Worm (Caenorhabditis elegans): ENCODE measurements around the gene coh-1.
A peak's percentile ranks its signal among the peaks of the same experiment; 100 is the strongest.

coh-1 gene

DNA sequence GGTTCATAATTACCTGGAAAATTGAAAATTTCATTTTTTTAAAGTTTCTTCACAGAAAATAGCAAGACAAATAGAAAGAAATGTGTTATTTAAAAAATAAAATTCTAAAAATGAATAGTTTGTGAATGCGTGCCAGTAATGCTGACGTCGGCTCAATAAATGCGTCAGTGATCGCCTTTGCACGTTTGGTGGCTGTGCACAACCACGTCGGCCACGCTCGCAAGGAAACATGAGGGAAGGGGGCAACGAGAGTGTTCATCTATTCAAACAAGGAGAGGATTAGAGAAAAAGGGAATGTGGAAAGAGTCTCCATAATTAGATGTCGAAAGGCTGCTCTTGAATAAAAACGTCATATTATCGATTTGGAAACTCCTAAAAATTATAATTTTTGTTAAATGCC is 26.2 kb upstream of the coh-1 start, which contains the start of gene uggt-1:
Gene uggt-1 (minus strand): TSS at position 13 of the 400 bp plus-strand sequence.
- peak; percentile 85 for TF ChIP-seq F13C5.2 (tag; optimal IDR thresholded peaks at IDR 0.05)
- TF ChIP-seq flt-1 (GFP tag; IDR thresholded peaks at IDR 0.05), result peak; percentile 26; the same call in 1 of the 2 replicates
- TF ChIP-seq hmg-4 (GFP tag; optimal IDR thresholded peaks at IDR 0.05), result peak; percentile 83
- no peak for TF ChIP-seq aly-1 (tag; optimal IDR thresholded peaks at IDR 0.05)
- no peak for TF ChIP-seq tbx-37 (GFP tag; conservative IDR thresholded peaks at IDR 0.05)
- no peak for TF ChIP-seq tbx-11 (GFP tag; IDR thresholded peaks at IDR 0.05)
- TF ChIP-seq ceh-36 (tag; optimal IDR thresholded peaks at IDR 0.05), result peak; percentile 64
- peak; percentile 71 for TF ChIP-seq sea-1 (GFP tag; conservative IDR thresholded peaks at IDR 0.05)

DNA sequence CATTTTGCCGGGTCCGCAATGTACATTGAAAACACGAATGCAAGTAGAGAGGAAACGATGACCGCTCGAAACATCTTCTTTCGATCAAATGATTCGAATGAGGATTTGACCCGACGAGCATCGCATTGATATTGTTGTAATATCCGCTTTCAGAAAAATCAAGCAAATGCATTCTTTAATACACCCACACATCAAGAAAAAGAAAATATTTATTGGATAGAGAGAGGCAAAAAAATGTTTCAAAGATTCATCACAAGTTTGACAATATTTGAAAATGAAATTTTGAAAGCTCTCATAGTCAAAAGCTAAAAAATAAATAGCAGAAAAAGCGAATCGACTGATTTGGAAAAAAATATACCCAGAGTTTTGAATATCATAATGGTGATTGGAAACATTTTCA is 20.7 kb upstream of the coh-1 start, which contains the start of gene try-14:
Gene try-14 (minus strand): TSS at position 101 of the 400 bp plus-strand sequence.
- no peak for TF ChIP-seq F13C5.2 (tag; optimal IDR thresholded peaks at IDR 0.05)
- TF ChIP-seq hnd-1 (tag; optimal IDR thresholded peaks at IDR 0.05), result no peak
- no peak for TF ChIP-seq ama-1 (optimal IDR thresholded peaks at IDR 0.05)
- no peak for TF ChIP-seq aly-1 (tag; optimal IDR thresholded peaks at IDR 0.05)
- TF ChIP-seq tbx-37 (GFP tag; conservative IDR thresholded peaks at IDR 0.05), result no peak
- TF ChIP-seq tbx-11 (GFP tag; IDR thresholded peaks at IDR 0.05), result no peak
- no peak for TF ChIP-seq ceh-36 (tag; optimal IDR thresholded peaks at IDR 0.05)
- TF ChIP-seq sea-1 (GFP tag; conservative IDR thresholded peaks at IDR 0.05), result no peak
- TF ChIP-seq ceh-13 (GFP tag; optimal IDR thresholded peaks at IDR 0.05), result no peak

DNA sequence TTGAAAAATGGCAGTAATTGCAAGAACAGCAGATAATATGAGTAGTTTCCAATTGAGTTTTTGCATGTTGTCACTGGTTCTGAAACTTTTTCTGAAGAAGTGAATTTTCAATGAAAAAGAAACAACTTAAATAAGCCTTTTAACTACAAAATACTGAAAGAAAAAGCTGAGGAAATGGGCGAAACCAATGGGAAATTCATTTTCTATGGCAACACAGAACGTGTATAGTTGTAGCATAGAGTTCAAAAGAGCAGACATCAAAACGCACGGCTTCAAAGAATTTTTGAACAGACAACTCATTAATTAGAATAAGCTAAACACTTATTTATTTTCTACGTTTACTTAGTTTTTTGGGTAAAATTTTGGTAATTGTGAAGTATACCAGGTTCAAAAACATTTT is 18.2 kb upstream of the coh-1 start, which contains the start of gene F48E3.2:
Gene F48E3.2 (minus strand): TSS at position 101 of the 400 bp plus-strand sequence.
- TF ChIP-seq B0310.2 (tag; optimal IDR thresholded peaks at IDR 0.05), result no peak
- no peak for TF ChIP-seq tbx-11 (GFP tag; IDR thresholded peaks at IDR 0.05)
- no peak for TF ChIP-seq tbx-37 (GFP tag; conservative IDR thresholded peaks at IDR 0.05)
- no peak for TF ChIP-seq aly-1 (tag; optimal IDR thresholded peaks at IDR 0.05)
- no peak for TF ChIP-seq ama-1 (optimal IDR thresholded peaks at IDR 0.05)
- TF ChIP-seq ets-7 (tag; optimal IDR thresholded peaks at IDR 0.05), result no peak
- no peak for TF ChIP-seq ceh-13 (GFP tag; optimal IDR thresholded peaks at IDR 0.05)
- no peak for TF ChIP-seq hnd-1 (tag; optimal IDR thresholded peaks at IDR 0.05)
- no peak for TF ChIP-seq flt-1 (GFP tag; IDR thresholded peaks at IDR 0.05)
- no peak for TF ChIP-seq F13C5.2 (tag; optimal IDR thresholded peaks at IDR 0.05)
- TF ChIP-seq hmg-4 (GFP tag; optimal IDR thresholded peaks at IDR 0.05), result no peak
- TF ChIP-seq tra-4 (tag; optimal IDR thresholded peaks at IDR 0.05), result no peak

DNA sequence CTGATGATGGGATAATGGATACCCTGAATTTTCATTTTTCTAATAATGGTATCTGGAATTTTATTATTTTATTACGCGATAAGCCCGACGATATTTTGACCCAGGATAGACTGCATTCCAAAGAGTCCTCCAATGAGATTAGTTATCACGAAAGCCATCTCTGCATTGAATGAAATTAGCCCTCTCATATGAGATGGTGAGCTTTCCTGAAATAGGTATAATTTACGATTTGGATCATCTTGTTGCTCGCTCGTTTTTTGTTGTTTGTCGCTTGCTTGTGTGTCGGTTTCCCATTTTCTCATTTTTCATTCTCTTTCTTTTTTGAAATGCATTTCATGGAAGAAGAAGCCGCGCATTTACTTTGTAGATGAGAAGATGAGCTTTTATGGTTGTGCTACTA is 16.7 kb upstream of the coh-1 start:
- no peak for TF ChIP-seq F13C5.2 (tag; optimal IDR thresholded peaks at IDR 0.05)
- no peak for TF ChIP-seq hmg-4 (GFP tag; optimal IDR thresholded peaks at IDR 0.05)
- TF ChIP-seq hnd-1 (tag; optimal IDR thresholded peaks at IDR 0.05), result no peak
- TF ChIP-seq scrt-1 (GFP tag; IDR thresholded peaks at IDR 0.05), result no peak
- no peak for TF ChIP-seq ceh-13 (GFP tag; optimal IDR thresholded peaks at IDR 0.05)
- TF ChIP-seq flt-1 (GFP tag; IDR thresholded peaks at IDR 0.05), result no peak
- no peak for TF ChIP-seq tbx-37 (GFP tag; conservative IDR thresholded peaks at IDR 0.05)
- no peak for TF ChIP-seq B0310.2 (tag; optimal IDR thresholded peaks at IDR 0.05)
- TF ChIP-seq ceh-36 (tag; optimal IDR thresholded peaks at IDR 0.05), result no peak
- TF ChIP-seq ets-7 (tag; optimal IDR thresholded peaks at IDR 0.05), result no peak

DNA sequence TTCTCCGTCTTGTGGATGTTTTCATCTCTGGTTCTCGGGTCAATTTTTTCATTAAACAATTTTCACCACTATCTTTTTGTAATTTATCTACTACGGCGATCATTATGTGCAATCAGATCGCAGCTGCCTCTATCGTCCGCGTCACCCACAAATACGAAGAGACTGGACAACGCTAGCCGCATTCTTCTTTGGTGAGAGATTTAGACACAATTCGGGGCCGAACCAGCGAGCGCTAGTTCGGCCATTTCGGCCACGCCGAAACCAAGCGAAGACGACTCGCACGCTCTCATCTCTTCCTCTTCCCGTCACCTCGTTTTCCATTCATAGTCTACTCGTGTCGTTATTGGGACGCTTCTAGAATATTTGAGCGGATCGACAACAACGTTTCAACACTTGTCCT is 10.9 kb upstream of the coh-1 start, which contains the start of gene gly-12:
Gene gly-12 (plus strand): TSS at position 117 of the 400 bp plus-strand sequence.
- peak; percentile 17 for TF ChIP-seq aly-1 (tag; optimal IDR thresholded peaks at IDR 0.05)
- TF ChIP-seq hmg-4 (GFP tag; optimal IDR thresholded peaks at IDR 0.05), result peak; percentile 69
- no peak for TF ChIP-seq ama-1 (optimal IDR thresholded peaks at IDR 0.05)
- TF ChIP-seq hmbx-1 (tag; optimal IDR thresholded peaks at IDR 0.05), result no peak

DNA sequence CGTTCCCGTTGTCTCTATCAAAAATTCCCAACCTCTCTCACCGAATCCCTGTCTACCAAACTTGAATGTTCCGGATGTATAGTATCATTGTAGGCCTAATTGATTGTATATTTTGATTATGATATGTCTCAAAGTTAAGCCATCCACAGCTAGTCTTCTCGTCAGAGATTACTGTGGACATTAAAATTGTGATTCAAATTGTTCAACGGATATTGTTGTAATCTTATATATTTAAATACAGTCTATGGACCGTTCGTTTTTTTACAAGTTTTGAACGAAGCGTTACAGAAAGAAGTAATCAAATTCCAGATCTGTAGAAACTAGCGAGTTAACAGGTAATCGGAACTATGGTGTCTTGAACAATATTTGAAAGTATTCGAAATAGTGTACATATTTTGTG is 5.9 kb upstream of the coh-1 start, which contains the start of gene F48E3.9:
Gene F48E3.9 (plus strand): TSS at position 301 of the 400 bp plus-strand sequence.
- TF ChIP-seq scrt-1 (GFP tag; IDR thresholded peaks at IDR 0.05) (no peak), tra-4 (tag; optimal IDR thresholded peaks at IDR 0.05) (no peak), tbx-11 (GFP tag; IDR thresholded peaks at IDR 0.05) (no peak), aly-1 (tag; optimal IDR thresholded peaks at IDR 0.05) (no peak), tbx-37 (GFP tag; conservative IDR thresholded peaks at IDR 0.05) (no peak), hnd-1 (tag; optimal IDR thresholded peaks at IDR 0.05) (no peak), F13C5.2 (tag; optimal IDR thresholded peaks at IDR 0.05) (no peak), hmg-4 (GFP tag; optimal IDR thresholded peaks at IDR 0.05) (no peak), sea-1 (GFP tag; conservative IDR thresholded peaks at IDR 0.05) (no peak)

DNA sequence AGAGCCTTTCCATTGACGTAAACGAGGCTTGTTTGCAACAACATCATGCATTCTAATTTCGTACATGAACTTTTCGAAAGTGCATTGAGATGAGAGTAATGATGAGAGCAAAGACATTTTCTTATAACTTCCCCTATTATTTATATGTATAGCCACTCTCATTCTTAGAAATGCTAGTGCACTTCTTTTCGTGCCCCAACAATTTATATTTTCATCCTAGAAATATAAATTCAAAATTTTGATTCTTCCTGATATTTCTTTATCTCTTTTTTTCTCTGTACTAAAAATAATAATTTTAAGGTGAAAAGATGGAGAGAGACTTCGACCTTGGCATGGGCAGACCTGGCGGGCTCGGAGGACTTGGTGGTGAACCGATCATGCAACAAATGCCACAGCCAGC is 4.1 kb upstream of the coh-1 start, which contains the start of gene mek-1:
Gene mek-1 (plus strand): TSS at position 301 of the 400 bp plus-strand sequence.
- TF ChIP-seq tbx-11 (GFP tag; IDR thresholded peaks at IDR 0.05) (no peak), tbx-37 (GFP tag; conservative IDR thresholded peaks at IDR 0.05) (no peak), hmg-4 (GFP tag; optimal IDR thresholded peaks at IDR 0.05) (no peak), hmbx-1 (tag; optimal IDR thresholded peaks at IDR 0.05) (no peak)

DNA sequence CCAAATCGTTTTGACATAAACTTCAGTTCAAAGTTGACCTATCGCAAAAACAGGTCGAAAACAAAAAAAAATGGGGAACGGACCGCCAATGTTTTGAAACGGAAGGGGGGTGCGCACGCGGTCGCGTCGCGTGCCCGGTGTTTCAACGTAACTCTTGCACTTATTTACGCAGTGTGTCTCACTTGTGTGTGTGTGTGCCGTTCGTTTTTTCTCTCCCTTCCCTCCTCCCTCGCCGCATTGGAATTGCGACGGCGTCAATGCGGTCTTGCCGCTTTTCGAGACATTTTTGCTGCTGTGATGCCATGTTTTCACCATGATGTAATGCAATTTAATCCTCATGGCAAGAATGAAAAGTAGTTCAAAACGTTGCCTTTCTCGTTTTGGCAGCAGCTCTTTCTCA is 3.7 kb upstream of the coh-1 start:
- TF ChIP-seq hmbx-1 (tag; optimal IDR thresholded peaks at IDR 0.05) (no peak), ama-1 (optimal IDR thresholded peaks at IDR 0.05) (no peak), scrt-1 (GFP tag; IDR thresholded peaks at IDR 0.05) (no peak), B0310.2 (tag; optimal IDR thresholded peaks at IDR 0.05) (no peak), flt-1 (GFP tag; IDR thresholded peaks at IDR 0.05) (no peak), ceh-13 (GFP tag; optimal IDR thresholded peaks at IDR 0.05) (no peak), ets-7 (tag; optimal IDR thresholded peaks at IDR 0.05) (peak; percentile 61), tbx-37 (GFP tag; conservative IDR thresholded peaks at IDR 0.05) (no peak), tbx-11 (GFP tag; IDR thresholded peaks at IDR 0.05) (0 out of 2 replicates have a peak, but pooled peaks have one; percentile 46), hnd-1 (tag; optimal IDR thresholded peaks at IDR 0.05) (no peak), F13C5.2 (tag; optimal IDR thresholded peaks at IDR 0.05) (no peak), ceh-36 (tag; optimal IDR thresholded peaks at IDR 0.05) (peak; percentile 28), pes-1 (GFP tag; IDR thresholded peaks at IDR 0.05) (no peak), hmg-4 (GFP tag; optimal IDR thresholded peaks at IDR 0.05) (peak; percentile 39), aly-1 (tag; optimal IDR thresholded peaks at IDR 0.05) (no peak), tra-4 (tag; optimal IDR thresholded peaks at IDR 0.05) (no peak), sea-1 (GFP tag; conservative IDR thresholded peaks at IDR 0.05) (no peak)
